Fruit fly (Drosophila melanogaster) whole organism: ENCODE results near the gene sphinx1.

ENCODE experiments used
- CG8478 ChIP-seq: fragments of >200 bp; optimal IDR thresholded peaks from 2 replicates; lab custom pipeline; 2018; ENCODE audit warnings: inconsistent platforms
- Dll ChIP-seq: fragments of >200 bp; optimal IDR thresholded peaks from 2 replicates; lab custom pipeline; 2017
- EcR ChIP-seq, 2 experiments: fragments of >200 bp; optimal IDR thresholded peaks; 2 replicates each; lab custom pipeline; 2017; ENCODE audit warnings: missing biosample characterization in 2 of 2, missing genetic modification characterization in 2 of 2, missing genetic modification reagents in 2 of 2
- pan ChIP-seq: fragments of >200 bp; optimal IDR thresholded peaks from 2 replicates; lab custom pipeline; 2017
- psq ChIP-seq: fragments of >200 bp; optimal IDR thresholded peaks from 2 replicates; lab custom pipeline; 2017
- usp ChIP-seq: fragments of >200 bp; optimal IDR thresholded peaks from 2 replicates; lab custom pipeline; 2017; ENCODE audit warnings: missing biosample characterization, missing genetic modification characterization, mixed read lengths

The sphinx1 gene

dm6 chr3L:7390442-7390841, 48.8 kb downstream of the sphinx1 start, which contains the start of gene CG8563:
Gene CG8563 (plus strand): TSS chr3L:7390742.
- TF ChIP-seq Dll (lab: Kevin White, UChicago) (no peak), psq (no peak), usp (no peak)

DNA sequence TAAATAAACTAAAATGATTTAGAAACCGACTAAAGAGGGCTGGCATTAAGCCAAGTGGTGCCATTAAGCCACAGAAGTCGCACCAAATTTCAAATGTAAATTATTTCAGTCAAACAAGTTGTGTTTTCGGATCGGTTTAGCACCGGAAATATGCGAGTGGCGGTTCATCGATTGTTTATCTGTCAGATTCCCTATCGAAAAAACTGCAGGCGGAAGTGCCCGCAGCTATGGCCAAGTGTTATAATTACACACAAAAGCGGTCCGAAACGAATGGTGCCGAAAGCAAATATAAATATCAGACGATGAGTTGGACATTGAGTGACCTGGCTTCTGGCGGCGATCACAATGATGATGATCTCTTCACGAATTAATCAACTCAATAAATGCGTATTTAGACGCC, 49.2 kb downstream of the sphinx1 start:
- TF ChIP-seq psq = no peak
- no peak for TF ChIP-seq CG8478 (lab: Kevin White, UChicago)
- TF ChIP-seq EcR (GFP tag; optimal IDR thresholded peaks at IDR 0.05; lab: Kevin White, UChicago) = no peak
- no peak for TF ChIP-seq Dll (lab: Kevin White, UChicago)
- TF ChIP-seq pan (lab: Kevin White, UChicago) = no peak
- TF ChIP-seq usp = no peak
